Worm (Caenorhabditis elegans): ENCODE measurements around the gene Y46G5A.23.

DNA sequence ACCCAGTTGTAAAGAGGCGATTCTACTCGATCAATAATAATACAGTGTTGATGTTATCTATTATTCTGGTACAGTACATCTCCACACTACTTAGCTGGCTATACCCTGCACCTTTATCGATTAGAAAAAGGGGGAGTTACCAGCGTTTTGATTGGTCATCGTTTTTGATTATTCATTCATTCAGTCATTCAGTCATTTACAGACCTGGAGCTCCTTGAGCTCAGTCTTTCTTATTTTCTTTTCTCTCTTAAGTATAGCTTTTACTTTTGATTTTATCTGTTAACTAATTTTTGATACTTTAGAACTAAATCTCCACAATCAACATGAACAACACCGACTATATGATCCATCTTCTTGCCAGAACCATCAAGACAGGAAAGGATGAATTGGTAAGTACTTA is 21.4 kb upstream of the Y46G5A.23 start, which contains the start of gene Y46G5A.28:
- TF ChIP-seq lin-13 (tag; optimal IDR thresholded peaks at IDR 0.05), result no peak
- TF ChIP-seq ceh-43 (GFP tag; optimal IDR thresholded peaks at IDR 0.05), result no peak
- TF ChIP-seq ces-1 (GFP tag; optimal IDR thresholded peaks at IDR 0.05), result no peak
- no peak for TF ChIP-seq elt-3 (tag; optimal IDR thresholded peaks at IDR 0.05)
- TF ChIP-seq unc-62 (GFP tag; optimal IDR thresholded peaks at IDR 0.05), result no peak
- no peak for TF ChIP-seq sptf-1 (tag; optimal IDR thresholded peaks at IDR 0.05)
- TF ChIP-seq lsy-2 (tag; optimal IDR thresholded peaks at IDR 0.05), result no peak
- no peak for TF ChIP-seq nhr-76 (tag; optimal IDR thresholded peaks at IDR 0.05)
- no peak for TF ChIP-seq snpc-4 (tag; optimal IDR thresholded peaks at IDR 0.05)
- no peak for TF ChIP-seq elt-1 (tag; optimal IDR thresholded peaks at IDR 0.05; ENCODE audit: borderline replicate concordance, insufficient read depth)
- TF ChIP-seq unc-39 (tag; optimal IDR thresholded peaks at IDR 0.05), result no peak
